Worm (Caenorhabditis elegans) whole organism, L4 larva: Measurements from ENCODE around the gene ceh-18.
A peak's percentile ranks its signal among the peaks of the same experiment; 100 is the strongest.

Experiments used
- F49E8.2 ChIP-seq: sonication (generic microtip); optimal IDR thresholded peaks from 2 replicates; lab custom pipeline; 2016; ENCODE audit warnings: missing compliant biosample characterization, mild to moderate bottlenecking, missing genetic modification characterization, borderline replicate concordance
- ama-1 ChIP-seq: fragments of 150-350 bp; optimal IDR thresholded peaks from 2 replicates; lab custom pipeline; 2014; ENCODE audit warnings: inconsistent platforms, mixed read lengths
- daf-12 ChIP-seq: fragments of 150-350 bp; optimal IDR thresholded peaks from 2 replicates; lab custom pipeline; 2014; ENCODE audit warnings: missing biosample characterization, missing genetic modification reagents, missing genetic modification characterization
- dpl-1 ChIP-seq: fragments of 150-350 bp; optimal IDR thresholded peaks from 2 replicates; lab custom pipeline; 2014; ENCODE audit warnings: missing biosample characterization, missing genetic modification reagents, missing genetic modification characterization
- duxl-1 ChIP-seq: sonication (generic microtip); optimal IDR thresholded peaks from 2 replicates; lab custom pipeline; 2016; ENCODE audit warnings: mild to moderate bottlenecking, missing genetic modification characterization, moderate library complexity, missing compliant biosample characterization; ENCODE audit not compliant: poor library complexity
- fkh-10 ChIP-seq: fragments of 150-350 bp; optimal IDR thresholded peaks from 2 replicates; lab custom pipeline; 2014; ENCODE audit warnings: missing biosample characterization, missing genetic modification reagents, missing genetic modification characterization
- hlh-11 ChIP-seq: fragments of 200-800 bp; sonication (Bioruptor generic); optimal IDR thresholded peaks from 2 replicates; lab custom pipeline; 2018; ENCODE audit warnings: mild to moderate bottlenecking, missing genetic modification characterization, missing compliant biosample characterization
- lim-7 ChIP-seq: fragments of 200-800 bp; sonication (Bioruptor generic); IDR thresholded peaks from 2 replicates; pipeline ENCODE4 v1.3.6; 2022; ENCODE audit warnings: missing genetic modification characterization, missing compliant biosample characterization
- lir-3 ChIP-seq: sonication (generic microtip); optimal IDR thresholded peaks from 2 replicates; lab custom pipeline; 2016; ENCODE audit warnings: mild to moderate bottlenecking, missing genetic modification characterization, missing compliant biosample characterization
- skn-1 ChIP-seq: fragments of 150-350 bp; optimal IDR thresholded peaks from 2 replicates; lab custom pipeline; 2014; ENCODE audit warnings: missing biosample characterization, missing genetic modification characterization
- unc-62 ChIP-seq, 3 experiments: fragments of 150-350 bp in 1 of 3; sonication (generic microtip); optimal IDR thresholded peaks in 2 of 3; peaks in 1 of 3; 1 replicate in 1 of 3; 2 replicates in 2 of 3; lab custom pipeline; 2014 to 2017; ENCODE audit warnings: missing biosample characterization in 3 of 3, missing genetic modification characterization in 3 of 3, missing genetic modification reagents in 3 of 3, missing genotype in 1 of 3

ce11 chrX:3832059-3832641 lies 25.4 kb downstream of the ceh-18 start:
- TF ChIP-seq unc-62 (GFP tag; optimal IDR thresholded peaks at IDR 0.05 in 1 of 2; lab: Kevin White, UChicago) (peak in 1 of 2 experiments; percentile 65), unc-62 (tag; optimal IDR thresholded peaks at IDR 0.05; lab: Kevin White, UChicago) (no peak), skn-1 (tag; lab: Kevin White, UChicago) (no peak), lim-7 (no peak), daf-12 (tag; lab: Kevin White, UChicago) (no peak), lir-3 (tag; lab: Kevin White, UChicago) (no peak), hlh-11 (tag; lab: Kevin White, UChicago) (peak; percentile 94), ama-1 (lab: Kevin White, UChicago) (no peak), dpl-1 (GFP tag; lab: Kevin White, UChicago) (peak; percentile 24), duxl-1 (tag; lab: Kevin White, UChicago) (no peak), fkh-10 (GFP tag; lab: Kevin White, UChicago) (no peak), F49E8.2 (tag; lab: Kevin White, UChicago) (no peak)
